Worm (Caenorhabditis elegans) whole organism, late embryonic: Measurements from ENCODE around the gene K11G12.6.

Experiments used
- C08G9.2 ChIP-seq: sonication (generic microtip); optimal IDR thresholded peaks from 2 replicates; lab custom pipeline; 2016; ENCODE audit warnings: mild to moderate bottlenecking, missing genetic modification characterization, moderate library complexity, missing compliant biosample characterization
- F13H6.1 ChIP-seq: sonication (generic microtip); optimal IDR thresholded peaks from 2 replicates; lab custom pipeline; 2016; ENCODE audit warnings: missing genetic modification characterization, missing compliant biosample characterization
- ceh-18 ChIP-seq: sonication (generic microtip); optimal IDR thresholded peaks from 2 replicates; lab custom pipeline; 2016; ENCODE audit warnings: missing genetic modification characterization, missing compliant biosample characterization
- ceh-30 ChIP-seq: fragments of 150-350 bp; optimal IDR thresholded peaks from 2 replicates; lab custom pipeline; 2014; ENCODE audit warnings: missing biosample characterization, missing genetic modification characterization
- ceh-34 ChIP-seq: sonication (generic microtip); optimal IDR thresholded peaks from 2 replicates; lab custom pipeline; 2016; ENCODE audit warnings: mild to moderate bottlenecking, missing genetic modification characterization, missing compliant biosample characterization
- elt-4 ChIP-seq: sonication (generic microtip); optimal IDR thresholded peaks from 2 replicates; lab custom pipeline; 2016; ENCODE audit warnings: missing genetic modification characterization, missing compliant biosample characterization
- ets-4 ChIP-seq: sonication (generic microtip); optimal IDR thresholded peaks from 2 replicates; lab custom pipeline; 2016; ENCODE audit warnings: missing genetic modification characterization, missing compliant biosample characterization
- gmeb-2 ChIP-seq: sonication (generic microtip); optimal IDR thresholded peaks from 2 replicates; lab custom pipeline; 2016; ENCODE audit warnings: missing genetic modification characterization, inconsistent platforms, missing compliant biosample characterization
- lim-6 ChIP-seq: sonication (generic microtip); optimal IDR thresholded peaks from 2 replicates; lab custom pipeline; 2016; ENCODE audit warnings: missing genetic modification characterization, missing compliant biosample characterization
- lin-11 ChIP-seq: fragments of 200-800 bp; sonication (Bioruptor generic); optimal IDR thresholded peaks from 2 replicates; lab custom pipeline; 2018; ENCODE audit warnings: mild to moderate bottlenecking, missing genetic modification characterization, missing compliant biosample characterization
- nhr-232 ChIP-seq: sonication (generic microtip); optimal IDR thresholded peaks from 2 replicates; lab custom pipeline; 2016; ENCODE audit warnings: missing genetic modification characterization, missing compliant biosample characterization
- npax-4 ChIP-seq: sonication (generic microtip); optimal IDR thresholded peaks from 2 replicates; lab custom pipeline; 2016; ENCODE audit warnings: missing genetic modification characterization, missing compliant biosample characterization
- pqm-1 ChIP-seq: sonication (generic microtip); optimal IDR thresholded peaks from 2 replicates; lab custom pipeline; 2016; ENCODE audit warnings: missing genetic modification characterization, missing compliant biosample characterization
- ref-2 ChIP-seq: sonication (generic microtip); optimal IDR thresholded peaks from 2 replicates; lab custom pipeline; 2016; ENCODE audit warnings: missing genetic modification characterization, missing compliant biosample characterization
- rnt-1 ChIP-seq: sonication (generic microtip); optimal IDR thresholded peaks from 2 replicates; lab custom pipeline; 2016; ENCODE audit warnings: missing genetic modification characterization, missing compliant biosample characterization
- syd-9 ChIP-seq: sonication (generic microtip); optimal IDR thresholded peaks from 2 replicates; lab custom pipeline; 2016; ENCODE audit warnings: mild to moderate bottlenecking, missing genetic modification characterization, moderate library complexity, missing compliant biosample characterization
- unc-42 ChIP-seq: sonication (generic microtip); optimal IDR thresholded peaks from 2 replicates; lab custom pipeline; 2016; ENCODE audit warnings: missing genotype, missing genetic modification characterization, missing compliant biosample characterization
- unc-55 ChIP-seq: sonication (generic microtip); optimal IDR thresholded peaks from 2 replicates; lab custom pipeline; 2017; ENCODE audit warnings: missing biosample characterization, missing genetic modification reagents, missing genetic modification characterization
- zip-5 ChIP-seq: sonication (generic microtip); optimal IDR thresholded peaks from 2 replicates; lab custom pipeline; 2016; ENCODE audit warnings: missing genetic modification characterization, missing compliant biosample characterization

K11G12.6 gene

ce11 chrX:6691653-6692052 lies 37.8 kb downstream of the K11G12.6 start:
- TF ChIP-seq unc-42 (tag; lab: Kevin White, UChicago), result peak; percentile 81
- no peak for TF ChIP-seq ets-4

- TF ChIP-seq syd-9 (tag; lab: Kevin White, UChicago) (no peak), elt-4 (tag; lab: Kevin White, UChicago) (no peak), C08G9.2 (tag; lab: Kevin White, UChicago) (no peak), nhr-232 (tag; lab: Kevin White, UChicago) (no peak), rnt-1 (tag; lab: Kevin White, UChicago) (no peak), lin-11 (no peak), ceh-18 (no peak), npax-4 (tag; lab: Kevin White, UChicago) (no peak)
- TF ChIP-seq, all 69 proteins: peak for 0
Measured at ce11 chrX:6689985-6690384, 39.5 kb downstream of the K11G12.6 start, which contains the start of gene F38B6.6. TSS of gene F38B6.6 (minus strand) at chrX:6690085.

ce11 chrX:6688953-6689562 lies 40.4 kb downstream of the K11G12.6 start:
- no peak for TF ChIP-seq ref-2 (tag; lab: Kevin White, UChicago)
- no peak for TF ChIP-seq zip-5 (tag; lab: Kevin White, UChicago)
- peak; percentile 83 for TF ChIP-seq ceh-34 (tag; lab: Kevin White, UChicago)
- peak; percentile 0 for TF ChIP-seq unc-55 (GFP tag; lab: Kevin White, UChicago)

- TF ChIP-seq zip-5 (tag; lab: Kevin White, UChicago), result no peak
- TF ChIP-seq lim-6 (tag; lab: Kevin White, UChicago), result peak; percentile 74
Measured at ce11 chrX:6687756-6688155, 41.7 kb downstream of the K11G12.6 start.

- TF ChIP-seq pqm-1 (tag; lab: Kevin White, UChicago), result no peak
- no peak for TF ChIP-seq ceh-30 (tag; lab: Kevin White, UChicago)
- TF ChIP-seq gmeb-2 (tag; lab: Kevin White, UChicago), result no peak
- no peak for TF ChIP-seq F13H6.1
Measured at ce11 chrX:6687345-6687744, 42.1 kb downstream of the K11G12.6 start.

ce11 chrX:6682683-6683082 lies 46.8 kb downstream of the K11G12.6 start, which contains the start of gene F38B6.8:
TSS of gene F38B6.8 (minus strand) at chrX:6682783.
- no peak for TF ChIP-seq pqm-1 (tag; lab: Kevin White, UChicago)
- TF ChIP-seq, all 69 proteins: peak for 0
